Worm (Caenorhabditis elegans): Measurements from ENCODE around the gene C25H3.14.

- TF ChIP-seq nhr-90 (tag; optimal IDR thresholded peaks at IDR 0.05) = no peak
- no peak for TF ChIP-seq B0261.1 (tag; optimal IDR thresholded peaks at IDR 0.05)
- TF ChIP-seq bed-1 (GFP tag; IDR thresholded peaks at IDR 0.05) = no peak
- no peak for TF ChIP-seq gei-17 (GFP tag; optimal IDR thresholded peaks at IDR 0.05)
- TF ChIP-seq dpl-1 (GFP tag; optimal IDR thresholded peaks at IDR 0.05) = no peak
- no peak for TF ChIP-seq snpc-4 (GFP tag; optimal IDR thresholded peaks at IDR 0.05)
- TF ChIP-seq snpc-4 (tag; optimal IDR thresholded peaks at IDR 0.05) = no peak
- no peak for TF ChIP-seq F49E8.2 (tag; optimal IDR thresholded peaks at IDR 0.05; ENCODE audit: insufficient read depth)
- no peak for TF ChIP-seq fkh-3 (tag; optimal IDR thresholded peaks at IDR 0.05)
- no peak for TF ChIP-seq efl-1 (GFP tag; optimal IDR thresholded peaks at IDR 0.05)
- no peak for TF ChIP-seq rcor-1 (GFP tag; IDR thresholded peaks at IDR 0.05)
These were observed 15.9 kb downstream of the C25H3.14 start for ce11 chrII:5710835-5711234.
